Fruit fly (Drosophila melanogaster) Kc167 (cell line): Measurements from ENCODE around the gene pug.

Experiments
- Myc ChIP-seq: fragments of >200 bp; optimal IDR thresholded peaks from 2 replicates; lab custom pipeline; 2017; ENCODE audit warnings: missing external identifiers
- Sin3A ChIP-seq: fragments of >200 bp; optimal IDR thresholded peaks from 2 replicates; lab custom pipeline; 2018; ENCODE audit warnings: missing external identifiers
- h ChIP-seq: fragments of >200 bp; optimal IDR thresholded peaks from 3 replicates; lab custom pipeline; 2018; ENCODE audit warnings: missing external identifiers
- insv ChIP-seq: fragments of >200 bp; optimal IDR thresholded peaks from 3 replicates; lab custom pipeline; 2018; ENCODE audit warnings: missing external identifiers
- psq ChIP-seq: fragments of >200 bp; optimal IDR thresholded peaks from 2 replicates; lab custom pipeline; 2017; ENCODE audit warnings: missing external identifiers
- ttk ChIP-seq: sonication (Bioruptor generic); optimal IDR thresholded peaks from 2 replicates; lab custom pipeline; 2017; ENCODE audit warnings: missing external identifiers

Gene pug

DNA sequence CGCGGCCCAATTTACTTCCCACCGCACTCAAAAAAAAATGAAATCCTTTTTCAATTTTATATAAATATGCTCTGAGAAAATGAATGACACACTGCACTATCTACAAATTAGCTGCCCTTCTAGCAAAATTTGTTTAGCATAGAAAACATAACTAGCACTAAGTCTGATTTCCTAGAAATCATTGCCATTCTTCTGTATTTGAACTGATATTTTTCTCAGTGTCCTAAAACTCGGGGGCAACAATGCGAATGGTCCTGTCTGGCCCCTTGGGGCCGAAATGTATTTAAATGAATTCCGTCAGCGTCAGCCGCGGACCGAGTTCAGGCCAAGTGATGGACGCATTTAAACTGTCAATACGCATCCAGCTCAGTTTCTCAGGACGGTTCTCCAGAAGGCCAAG is 23.7 kb upstream of the pug start:
- no peak for TF ChIP-seq Myc (lab: Kevin White, UChicago)
- no peak for TF ChIP-seq h (lab: Kevin White, UChicago)
- no peak for TF ChIP-seq ttk

DNA sequence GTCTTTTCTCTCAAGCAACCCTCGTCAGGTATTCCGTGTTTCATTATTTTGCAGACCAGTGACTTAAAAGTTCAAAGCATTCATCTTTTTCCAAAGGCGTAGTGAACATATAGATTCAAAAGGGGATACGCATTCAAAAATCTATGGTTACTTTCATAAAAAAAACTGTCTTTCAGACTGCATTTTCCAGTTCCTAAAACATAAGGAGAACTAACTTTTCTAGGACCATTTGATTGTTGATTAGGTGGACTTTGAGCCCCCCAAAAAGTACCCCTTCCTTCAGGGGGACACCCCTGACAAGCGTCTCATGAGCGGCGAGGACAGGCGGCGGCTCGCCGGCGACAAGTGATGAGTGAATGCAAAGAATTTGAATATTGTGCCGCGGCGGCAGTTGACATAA is 22.8 kb upstream of the pug start:
- TF ChIP-seq insv (lab: Kevin White, UChicago): no peak
- no peak for TF ChIP-seq Sin3A (lab: Kevin White, UChicago)
- TF ChIP-seq psq (lab: Kevin White, UChicago): no peak
- TF ChIP-seq Myc (lab: Kevin White, UChicago): no peak
- no peak for TF ChIP-seq h (lab: Kevin White, UChicago)
- TF ChIP-seq ttk: no peak

DNA sequence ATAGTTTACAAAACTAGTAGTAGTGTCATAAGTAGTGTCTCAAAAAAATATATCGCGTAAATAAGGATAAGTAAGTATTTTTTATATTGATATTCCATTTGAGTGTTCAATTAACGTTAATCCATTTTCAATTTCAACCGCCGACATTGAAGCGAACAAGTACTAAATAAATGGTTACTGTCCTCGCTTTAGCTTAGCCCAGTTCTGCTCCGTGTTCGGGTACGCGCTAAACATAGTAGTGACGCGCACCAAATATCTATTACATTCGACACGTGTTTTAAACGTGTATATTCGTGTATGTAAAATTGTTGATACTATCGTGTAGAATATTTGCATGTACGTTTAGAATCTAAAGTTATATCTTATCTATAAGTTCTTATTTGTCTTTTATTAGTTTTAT is 21.2 kb upstream of the pug start:
- no peak for TF ChIP-seq Myc (lab: Kevin White, UChicago)
- no peak for TF ChIP-seq ttk
- TF ChIP-seq psq (lab: Kevin White, UChicago): no peak
- no peak for TF ChIP-seq Sin3A (lab: Kevin White, UChicago)
- TF ChIP-seq h (lab: Kevin White, UChicago): no peak
- no peak for TF ChIP-seq insv (lab: Kevin White, UChicago)

DNA sequence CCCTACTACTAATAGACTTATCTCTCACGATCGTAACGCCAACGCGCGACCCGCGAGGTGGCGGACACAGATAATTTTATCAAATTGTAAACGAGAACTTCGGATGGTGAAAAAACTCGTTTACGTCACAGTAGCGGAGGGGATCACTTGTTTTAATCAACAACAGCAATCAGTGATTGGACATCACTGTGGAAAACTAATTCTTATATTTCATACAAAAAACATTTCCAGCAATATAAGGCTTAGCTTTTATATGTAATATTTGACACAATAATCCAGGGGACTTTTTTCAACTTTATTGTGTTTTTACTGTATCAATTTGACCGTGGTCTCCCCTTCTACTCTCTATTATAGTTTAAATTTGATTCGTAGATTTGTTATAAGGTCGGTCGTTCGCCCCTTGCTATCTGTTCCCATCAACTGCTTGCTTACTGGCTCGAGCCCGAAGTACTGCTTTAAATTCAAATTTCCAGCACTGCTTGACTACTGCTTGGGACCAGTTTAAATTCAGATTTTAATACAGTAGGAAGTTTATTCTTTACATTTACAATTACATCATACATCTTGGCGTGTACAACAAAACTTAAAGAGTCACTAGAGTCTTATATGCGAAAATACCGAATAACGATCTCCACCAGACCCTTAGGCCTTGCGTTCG is 19.0 kb upstream of the pug start, which contains the start of gene CG6465:
Gene CG6465, minus strand, starts transcription at position 7 of the 658 bp plus-strand sequence.
- TF ChIP-seq insv (lab: Kevin White, UChicago) (no peak), ttk (no peak), Myc (lab: Kevin White, UChicago) (no peak), psq (lab: Kevin White, UChicago) (no peak), Sin3A (lab: Kevin White, UChicago) (no peak), h (lab: Kevin White, UChicago) (no peak)

DNA sequence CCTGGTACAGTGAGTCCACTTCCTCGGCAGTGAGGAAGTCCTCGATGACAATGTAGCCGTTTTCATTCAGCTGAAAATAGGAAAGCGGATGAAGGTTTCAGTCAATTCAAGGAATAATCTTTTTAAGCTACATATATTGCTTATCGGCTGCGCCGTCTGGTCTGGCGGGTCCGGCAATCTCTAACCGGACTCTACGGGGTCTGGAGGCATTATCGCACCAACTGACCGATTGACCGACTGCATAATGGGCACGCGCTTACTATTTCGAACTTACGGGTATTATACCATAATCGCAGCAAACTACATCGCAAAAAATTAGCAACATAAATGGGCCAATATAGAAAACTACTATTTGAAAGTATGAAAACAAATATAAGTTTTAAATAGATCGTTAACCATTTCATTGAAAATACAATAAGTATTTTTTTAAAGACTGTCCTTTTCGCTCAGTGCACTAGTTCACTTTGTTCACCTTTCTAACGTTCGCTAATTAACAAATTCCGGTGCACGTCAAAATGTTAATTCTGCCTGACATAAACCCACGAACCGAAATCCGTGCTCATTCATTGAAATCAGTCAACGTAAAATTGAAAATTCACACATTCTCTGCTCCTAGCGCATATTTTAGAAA is 17.3 kb upstream of the pug start:
- no peak for TF ChIP-seq ttk
- no peak for TF ChIP-seq Sin3A (lab: Kevin White, UChicago)
- TF ChIP-seq psq (lab: Kevin White, UChicago): no peak
- no peak for TF ChIP-seq insv (lab: Kevin White, UChicago)

DNA sequence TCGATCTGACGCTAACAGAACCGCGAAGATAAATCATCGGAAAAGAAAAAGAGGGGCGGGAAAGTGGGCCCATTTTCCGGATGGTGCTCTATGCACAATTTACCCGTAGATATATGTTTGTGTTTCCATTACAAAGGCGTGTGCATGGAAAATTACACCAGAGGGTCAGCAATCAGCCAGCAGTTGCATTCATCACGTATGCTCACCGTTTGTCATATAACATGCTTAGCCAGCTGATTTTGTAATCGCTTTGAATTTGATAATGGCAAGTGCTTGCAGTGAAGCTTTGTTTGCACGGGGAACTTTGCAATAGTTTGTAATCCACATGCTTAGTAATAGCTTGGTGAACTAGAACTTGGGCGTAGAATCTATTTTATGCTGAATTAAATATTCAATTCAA is 16.4 kb upstream of the pug start:
- TF ChIP-seq Myc (lab: Kevin White, UChicago) (no peak), ttk (no peak), h (lab: Kevin White, UChicago) (no peak), Sin3A (lab: Kevin White, UChicago) (no peak), insv (lab: Kevin White, UChicago) (no peak), psq (lab: Kevin White, UChicago) (no peak)

DNA sequence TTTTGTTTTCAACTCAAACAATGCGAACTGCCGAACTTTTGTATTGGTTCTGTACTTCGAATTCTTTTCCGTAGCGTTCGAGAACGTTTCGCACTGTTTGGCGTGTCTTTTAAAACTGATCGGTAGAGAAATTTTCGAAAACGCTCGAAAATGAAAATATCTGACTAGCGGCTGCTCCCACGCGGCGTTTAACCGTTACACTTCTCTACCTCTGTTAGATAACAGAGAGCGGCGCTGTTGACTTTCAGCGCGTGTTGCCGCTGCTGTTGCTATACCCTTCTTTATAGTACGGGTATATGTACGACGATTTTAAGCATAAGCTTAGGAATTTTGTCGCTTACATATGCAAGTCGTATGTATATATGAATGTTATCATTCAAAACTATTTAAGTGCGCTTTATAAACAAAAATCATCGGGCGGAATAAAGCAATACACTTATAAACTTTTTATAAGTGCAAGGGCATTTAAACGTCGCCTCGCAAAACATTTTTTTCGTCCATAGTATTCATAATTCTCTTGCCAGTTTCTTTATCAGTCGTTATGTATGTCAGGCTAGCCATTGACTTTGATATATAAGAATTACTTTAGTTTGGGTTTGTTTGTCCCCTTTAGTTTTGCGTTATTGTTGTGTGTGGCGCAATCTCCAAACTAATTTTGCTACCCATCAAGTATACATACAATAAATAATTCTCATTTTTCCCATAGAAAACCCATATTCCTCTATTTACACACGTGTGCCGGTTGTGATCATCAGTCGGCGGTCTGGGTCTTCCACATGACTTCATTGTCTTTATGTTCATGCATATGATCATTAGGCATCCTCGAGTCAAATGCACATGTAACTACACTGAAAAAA is 15.3 kb upstream of the pug start, which contains the start of gene Phyhd1:
Gene Phyhd1, minus strand, starts transcription at position 101 of the 857 bp plus-strand sequence.
- TF ChIP-seq h (lab: Kevin White, UChicago): no peak
- no peak for TF ChIP-seq Myc (lab: Kevin White, UChicago)

DNA sequence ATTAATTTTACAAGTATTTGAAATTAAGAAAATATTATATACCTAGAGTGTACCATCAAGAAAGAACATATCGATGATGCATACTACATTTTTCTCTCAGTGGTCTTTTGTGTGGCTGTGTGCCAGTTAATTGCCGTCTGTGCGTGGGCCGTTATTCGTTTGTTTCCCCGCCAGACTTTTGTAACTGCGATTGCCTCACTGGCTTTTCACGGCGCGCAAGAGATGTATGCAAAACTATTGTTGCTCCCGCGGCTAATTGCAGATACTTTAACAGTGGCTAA is 14.7 kb upstream of the pug start:
- no peak for TF ChIP-seq Sin3A (lab: Kevin White, UChicago)
- TF ChIP-seq insv (lab: Kevin White, UChicago): no peak
- TF ChIP-seq psq (lab: Kevin White, UChicago): no peak
- TF ChIP-seq ttk: no peak
- TF ChIP-seq Myc (lab: Kevin White, UChicago): no peak
- TF ChIP-seq h (lab: Kevin White, UChicago): no peak

DNA sequence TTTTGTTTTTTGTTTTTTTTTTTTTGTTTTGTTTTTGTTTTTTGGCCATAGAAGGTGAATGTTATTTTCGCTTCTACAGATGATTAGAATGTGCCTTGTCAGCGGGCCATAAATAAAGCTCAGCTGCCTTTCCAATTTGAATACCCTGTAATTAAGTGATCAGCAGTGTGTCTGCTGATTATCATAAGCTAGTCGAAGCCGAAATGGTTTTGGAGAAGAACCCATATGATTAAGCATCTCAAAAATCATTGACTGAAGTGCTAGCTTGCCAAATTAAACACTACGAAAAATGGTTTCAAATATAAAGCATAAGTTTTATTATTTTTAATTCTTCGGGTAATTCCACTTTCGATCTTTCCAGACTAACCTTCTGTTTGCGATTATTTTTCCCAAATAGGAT is 13.1 kb upstream of the pug start:
- no peak for TF ChIP-seq h (lab: Kevin White, UChicago)
- TF ChIP-seq Myc (lab: Kevin White, UChicago): no peak
- no peak for TF ChIP-seq Sin3A (lab: Kevin White, UChicago)
- TF ChIP-seq psq (lab: Kevin White, UChicago): no peak
- no peak for TF ChIP-seq ttk
- no peak for TF ChIP-seq insv (lab: Kevin White, UChicago)

DNA sequence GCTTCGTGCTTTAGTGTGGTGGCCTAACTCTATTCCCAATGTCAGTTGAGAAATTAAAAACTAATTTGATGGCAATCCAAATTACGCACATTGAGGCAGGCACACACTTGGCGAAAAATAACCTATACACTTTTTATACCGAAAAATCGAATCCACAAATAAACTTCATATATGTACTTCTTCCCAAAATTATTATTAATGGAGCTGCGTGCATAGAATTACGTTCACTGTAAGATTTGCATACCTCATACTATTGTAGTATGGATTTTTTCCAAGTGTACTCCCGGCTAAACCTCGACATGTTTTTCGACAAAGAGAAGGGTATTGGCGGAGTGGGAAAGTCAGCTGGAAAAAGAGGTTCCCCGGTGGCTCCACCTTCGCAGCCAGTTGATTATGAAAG is 12.1 kb upstream of the pug start:
- TF ChIP-seq insv (lab: Kevin White, UChicago) (no peak), h (lab: Kevin White, UChicago) (no peak), Myc (lab: Kevin White, UChicago) (no peak), Sin3A (lab: Kevin White, UChicago) (no peak), psq (lab: Kevin White, UChicago) (no peak), ttk (no peak)

DNA sequence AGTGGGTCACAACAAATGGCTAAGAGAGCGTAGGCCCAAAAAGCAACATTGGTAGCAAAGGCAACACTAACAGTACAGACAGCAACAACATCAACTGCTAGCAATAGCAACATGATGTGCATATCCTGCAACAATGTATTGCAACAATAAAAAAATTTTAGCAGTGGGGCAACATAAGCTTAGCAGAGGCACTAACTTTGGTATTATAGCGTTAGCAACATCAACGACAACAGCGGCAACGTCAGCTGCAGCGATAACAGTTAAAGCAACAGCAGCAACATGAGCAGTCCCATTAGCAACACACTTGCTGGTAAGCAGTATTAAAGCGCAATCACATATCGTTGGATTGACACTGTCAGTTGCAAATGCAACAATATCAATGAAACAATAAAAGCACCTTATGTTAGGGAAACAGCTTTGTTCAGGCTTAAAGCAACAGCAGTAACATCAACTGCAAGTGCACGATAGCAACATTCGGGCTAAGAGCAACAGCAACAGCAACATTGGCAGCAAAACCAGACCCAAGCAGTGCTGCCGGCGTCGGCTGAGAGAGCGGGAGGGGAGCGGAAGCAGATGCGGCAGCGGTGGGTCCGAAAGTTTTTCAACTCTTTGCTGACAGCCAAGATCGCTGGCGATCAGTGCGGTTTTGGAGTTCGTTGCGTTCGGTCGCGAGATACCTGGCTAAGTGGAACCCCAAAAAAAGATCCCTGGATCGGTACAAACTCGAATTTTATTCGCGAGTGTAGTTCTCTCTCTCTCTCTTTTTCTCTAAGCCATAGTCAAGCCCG is 9.8 kb upstream of the pug start, which contains the start of gene Skel:
Gene Skel, plus strand, starts transcription at position 637 of the 788 bp plus-strand sequence.
- no peak for TF ChIP-seq insv (lab: Kevin White, UChicago)
- TF ChIP-seq Sin3A (lab: Kevin White, UChicago): no peak
- TF ChIP-seq psq (lab: Kevin White, UChicago): no peak
- TF ChIP-seq h (lab: Kevin White, UChicago): no peak
- TF ChIP-seq Myc (lab: Kevin White, UChicago): no peak
- no peak for TF ChIP-seq ttk
